Comparison of ENCODE assay signal across 6 fruit fly cellular contexts in genomic region chrX:6287842-6288241, dm6.
A peak's percentile ranks its signal among the peaks of the same experiment; 100 is the strongest.
TF ChIP-seq lines count a peak whose summit lies in the region.

Gene Top3beta, minus strand, starts transcription at chrX:6287990.
Gene wuho, plus strand, starts transcription at chrX:6288100.

- peak; percentile 46 to 48 for TF ChIP-seq CTCF in S2 (optimal IDR thresholded peaks at IDR 0.05; lab: Kevin White, UChicago)
- peak; percentile 29 for TF ChIP-seq CTCF in whole organism, embryonic (GFP tag; optimal IDR thresholded peaks at IDR 0.05; lab: Kevin White, UChicago)

TF ChIP-seq in whole organism, adult, 20 proteins besides CTCF, POLR2A, EP300 and RAD21 (continues in another document):
- TF ChIP-seq CG33017 (tag; optimal IDR thresholded peaks at IDR 0.05; lab: Kevin White, UChicago) (peak; percentile 20), bab1 (GFP tag; optimal IDR thresholded peaks at IDR 0.05; lab: Kevin White, UChicago) (peak; percentile 83), Crg-1 (GFP tag; optimal IDR thresholded peaks at IDR 0.05; lab: Kevin White, UChicago) (peak; percentile 47), cic (GFP tag; optimal IDR thresholded peaks at IDR 0.05; lab: Kevin White, UChicago) (peak; percentile 65), pad (GFP tag; optimal IDR thresholded peaks at IDR 0.05; lab: Kevin White, UChicago) (peak; percentile 72), Mnt (GFP tag; optimal IDR thresholded peaks at IDR 0.05; lab: Kevin White, UChicago) (peak; percentile 96), CG12768 (GFP tag; optimal IDR thresholded peaks at IDR 0.05; lab: Kevin White, UChicago) (no peak), CG5204 (GFP tag; optimal IDR thresholded peaks at IDR 0.05; lab: Kevin White, UChicago) (no peak), Hr96 (GFP tag; optimal IDR thresholded peaks at IDR 0.05; lab: Kevin White, UChicago) (no peak), CG14711 (tag; optimal IDR thresholded peaks at IDR 0.05; lab: Kevin White, UChicago) (peak; percentile 44), cnc (optimal IDR thresholded peaks at IDR 0.05; lab: Kevin White, UChicago) (no peak), CG7045 (GFP tag; optimal IDR thresholded peaks at IDR 0.05; lab: Kevin White, UChicago) (no peak), tj (GFP tag; optimal IDR thresholded peaks at IDR 0.05; lab: Kevin White, UChicago) (peak; percentile 31), ovo (GFP tag; optimal IDR thresholded peaks at IDR 0.05; lab: Kevin White, UChicago) (peak; percentile 57), kay (GFP tag; lab: Kevin White, UChicago; ENCODE audit: borderline replicate concordance) (no peak), CG11617 (GFP tag; optimal IDR thresholded peaks at IDR 0.05; lab: Kevin White, UChicago) (peak; percentile 37), toe (GFP tag; optimal IDR thresholded peaks at IDR 0.05; lab: Kevin White, UChicago) (no peak), CG1620 (GFP tag; optimal IDR thresholded peaks at IDR 0.05; lab: Kevin White, UChicago) (peak; percentile 51)

TF ChIP-seq in whole organism, embryonic, 481 proteins besides CTCF, POLR2A, EP300 and RAD21 (continues in another document):
- TF ChIP-seq Sry-δ (GFP tag; optimal IDR thresholded peaks at IDR 0.05; lab: Kevin White, UChicago), result peak; percentile 83
- peak; percentile 68 for TF ChIP-seq Fer1 (GFP tag; optimal IDR thresholded peaks at IDR 0.05; lab: Kevin White, UChicago)
- TF ChIP-seq Atf6 (GFP tag; IDR thresholded peaks at IDR 0.05; lab: Robert Waterston, UW), result no peak
- peak; percentile 30 for TF ChIP-seq Bteb2 (GFP tag; optimal IDR thresholded peaks at IDR 0.05; lab: Kevin White, UChicago)
- TF ChIP-seq otp (GFP tag; IDR thresholded peaks at IDR 0.05; lab: Robert Waterston, UW), result no peak
- TF ChIP-seq pros (GFP tag; optimal IDR thresholded peaks at IDR 0.05; lab: Kevin White, UChicago), result no peak
- TF ChIP-seq Xbp1 (GFP tag; optimal IDR thresholded peaks at IDR 0.05; lab: Kevin White, UChicago), result peak; percentile 60
- TF ChIP-seq Taf1 (GFP tag; IDR thresholded peaks at IDR 0.05; lab: Robert Waterston, UW), result no peak
- TF ChIP-seq CG1024 (GFP tag; IDR thresholded peaks at IDR 0.05; lab: Robert Waterston, UW), result no peak
- peak; percentile 80 for TF ChIP-seq cg (GFP tag; optimal IDR thresholded peaks at IDR 0.05; lab: Kevin White, UChicago)
- peak; percentile 93 for TF ChIP-seq YL-1 (GFP tag; optimal IDR thresholded peaks at IDR 0.05; lab: Kevin White, UChicago)
- TF ChIP-seq sqz (GFP tag; optimal IDR thresholded peaks at IDR 0.05; lab: Kevin White, UChicago), result no peak
- TF ChIP-seq aop (GFP tag; IDR thresholded peaks at IDR 0.05; lab: Robert Waterston, UW), result no peak
- TF ChIP-seq Nf-YB (GFP tag; optimal IDR thresholded peaks at IDR 0.05; lab: Kevin White, UChicago), result peak; percentile 54
- peak; percentile 80 for TF ChIP-seq tna (GFP tag; IDR thresholded peaks at IDR 0.05; lab: Robert Waterston, UW; ENCODE audit: partially characterized antibody)
- TF ChIP-seq Doc2 (GFP tag; IDR thresholded peaks at IDR 0.05; lab: Robert Waterston, UW), result no peak
- TF ChIP-seq danr (GFP tag; IDR thresholded peaks at IDR 0.05; lab: Robert Waterston, UW), result no peak
- TF ChIP-seq sr (GFP tag; IDR thresholded peaks at IDR 0.05; lab: Robert Waterston, UW), result no peak
- peak; percentile 14 for TF ChIP-seq CG10147 (GFP tag; optimal IDR thresholded peaks at IDR 0.05; lab: Kevin White, UChicago)

TF ChIP-seq in whole organism, prepupa, 60 proteins besides CTCF, POLR2A, EP300 and RAD21:
- TF ChIP-seq CG6792 (GFP tag; optimal IDR thresholded peaks at IDR 0.05; lab: Kevin White, UChicago), result no peak
- peak; percentile 7 for TF ChIP-seq CG31627 (GFP tag; optimal IDR thresholded peaks at IDR 0.05; lab: Kevin White, UChicago)
- TF ChIP-seq CG32006 (GFP tag; optimal IDR thresholded peaks at IDR 0.05; lab: Kevin White, UChicago), result no peak
- TF ChIP-seq Sox14 (GFP tag; optimal IDR thresholded peaks at IDR 0.05; lab: Kevin White, UChicago), result peak; percentile 24
- peak; percentile 32 for TF ChIP-seq lz (GFP tag; optimal IDR thresholded peaks at IDR 0.05; lab: Kevin White, UChicago)
- peak; percentile 48 for TF ChIP-seq esn (GFP tag; optimal IDR thresholded peaks at IDR 0.05; lab: Kevin White, UChicago)
- TF ChIP-seq pdm3 (GFP tag; optimal IDR thresholded peaks at IDR 0.05; lab: Kevin White, UChicago), result no peak
- TF ChIP-seq cyc (GFP tag; optimal IDR thresholded peaks at IDR 0.05; lab: Kevin White, UChicago), result peak; percentile 28
- TF ChIP-seq CG6163 (GFP tag; IDR thresholded peaks at IDR 0.05; lab: Robert Waterston, UW), result 0 out of 3 replicates have a peak, but pooled peaks have one; percentile 29
- no peak for TF ChIP-seq CG16779 (tag; optimal IDR thresholded peaks at IDR 0.05; lab: Kevin White, UChicago)
- no peak for TF ChIP-seq vri (GFP tag; optimal IDR thresholded peaks at IDR 0.05; lab: Kevin White, UChicago)
- TF ChIP-seq Hr4 (GFP tag; optimal IDR thresholded peaks at IDR 0.05; lab: Kevin White, UChicago), result no peak
- TF ChIP-seq CG1621 (tag; optimal IDR thresholded peaks at IDR 0.05; lab: Kevin White, UChicago), result peak; percentile 98
- TF ChIP-seq Eip78C (GFP tag; lab: Kevin White, UChicago), result peak; percentile 7
- no peak for TF ChIP-seq Smox (GFP tag; optimal IDR thresholded peaks at IDR 0.05; lab: Kevin White, UChicago)
- TF ChIP-seq dsx (GFP tag; optimal IDR thresholded peaks at IDR 0.05; lab: Kevin White, UChicago; ENCODE audit: poor library complexity, severe bottlenecking), result peak; percentile 49

TF ChIP-seq in whole organism, pupa, 21 proteins besides CTCF, POLR2A, EP300 and RAD21:
- TF ChIP-seq CG4496 (GFP tag; IDR thresholded peaks at IDR 0.05; lab: Robert Waterston, UW), result peak; percentile 44; the same call in 1 of the 3 replicates
- peak; percentile 43 for TF ChIP-seq CG32121 (GFP tag; IDR thresholded peaks at IDR 0.05; lab: Robert Waterston, UW)
- TF ChIP-seq CG9948 (tag; optimal IDR thresholded peaks at IDR 0.05; lab: Kevin White, UChicago), result no peak

TF ChIP-seq in whole organism, wandering third instar larva, 38 proteins besides CTCF, POLR2A, EP300 and RAD21:
- TF ChIP-seq Jra (GFP tag; optimal IDR thresholded peaks at IDR 0.05; lab: Kevin White, UChicago) (no peak), Hr83 (GFP tag; optimal IDR thresholded peaks at IDR 0.05; lab: Kevin White, UChicago; ENCODE audit: poor library complexity, severe bottlenecking) (peak; percentile 1), brk (GFP tag; optimal IDR thresholded peaks at IDR 0.05; lab: Kevin White, UChicago) (no peak), h (GFP tag; optimal IDR thresholded peaks at IDR 0.05; lab: Kevin White, UChicago) (peak; percentile 63), Rel (GFP tag; optimal IDR thresholded peaks at IDR 0.05; lab: Kevin White, UChicago) (no peak), Rel (tag; optimal IDR thresholded peaks at IDR 0.05; lab: Kevin White, UChicago) (peak; percentile 99), Sp1 (GFP tag; optimal IDR thresholded peaks at IDR 0.05; lab: Kevin White, UChicago) (peak; percentile 44), rgr (GFP tag; optimal IDR thresholded peaks at IDR 0.05; lab: Kevin White, UChicago) (peak; percentile 68), Hnf4 (GFP tag; optimal IDR thresholded peaks at IDR 0.05; lab: Kevin White, UChicago) (no peak), OdsH (GFP tag; optimal IDR thresholded peaks at IDR 0.05; lab: Kevin White, UChicago) (peak; percentile 29), Myc (optimal IDR thresholded peaks at IDR 0.05; lab: Kevin White, UChicago) (peak; percentile 24), HLH106 (tag; optimal IDR thresholded peaks at IDR 0.05; lab: Kevin White, UChicago) (peak; percentile 41), Mio (GFP tag; optimal IDR thresholded peaks at IDR 0.05; lab: Kevin White, UChicago) (no peak), CG9705 (GFP tag; optimal IDR thresholded peaks at IDR 0.05; lab: Kevin White, UChicago) (no peak), psq (GFP tag; optimal IDR thresholded peaks at IDR 0.05; lab: Kevin White, UChicago) (peak; percentile 19), ey (GFP tag; optimal IDR thresholded peaks at IDR 0.05; lab: Kevin White, UChicago) (peak; percentile 37), Dif (GFP tag; optimal IDR thresholded peaks at IDR 0.05; lab: Kevin White, UChicago; ENCODE audit: partially characterized antibody) (peak; percentile 22), sv (GFP tag; optimal IDR thresholded peaks at IDR 0.05; lab: Kevin White, UChicago) (peak; percentile 16)
